Worm (Caenorhabditis elegans) whole organism, L4 larva: Measurements from ENCODE around the gene srxa-11.

Experiments
- R02D3.7 ChIP-seq: fragments of 150-350 bp; sonication (generic microtip); optimal IDR thresholded peaks from 3 replicates; lab custom pipeline; 2014; ENCODE audit warnings: missing biosample characterization, missing genetic modification characterization
- ZK546.5 ChIP-seq, 2 experiments: sonication (generic microtip); optimal IDR thresholded peaks; 2 replicates each; lab custom pipeline; 2017; ENCODE audit warnings: missing biosample characterization in 2 of 2, missing genetic modification characterization in 2 of 2
- ama-1 ChIP-seq: fragments of 150-350 bp; optimal IDR thresholded peaks from 2 replicates; lab custom pipeline; 2014; ENCODE audit warnings: inconsistent platforms, mixed read lengths
- attf-4 ChIP-seq: sonication (generic microtip); optimal IDR thresholded peaks from 3 replicates; lab custom pipeline; 2017; ENCODE audit warnings: missing biosample characterization, missing genetic modification characterization
- ceh-28 ChIP-seq: fragments of 150-350 bp; optimal IDR thresholded peaks from 2 replicates; lab custom pipeline; 2014; ENCODE audit warnings: missing biosample characterization, missing genetic modification reagents, missing genetic modification characterization
- ceh-44 ChIP-seq: fragments of 200-800 bp; sonication (Bioruptor generic); IDR thresholded peaks from 2 replicates; pipeline ENCODE4 v1.3.6; 2022; ENCODE audit warnings: missing genetic modification reagents, missing genetic modification characterization, missing compliant biosample characterization
- dpl-1 ChIP-seq: fragments of 150-350 bp; optimal IDR thresholded peaks from 2 replicates; lab custom pipeline; 2014; ENCODE audit warnings: missing biosample characterization, missing genetic modification reagents, missing genetic modification characterization
- fkh-10 ChIP-seq: fragments of 150-350 bp; optimal IDR thresholded peaks from 2 replicates; lab custom pipeline; 2014; ENCODE audit warnings: missing biosample characterization, missing genetic modification reagents, missing genetic modification characterization
- fos-1 ChIP-seq: fragments of 150-350 bp; optimal IDR thresholded peaks from 2 replicates; lab custom pipeline; 2014; ENCODE audit warnings: missing biosample characterization, missing genetic modification characterization
- lin-13 ChIP-seq: fragments of 150-350 bp; optimal IDR thresholded peaks from 2 replicates; lab custom pipeline; 2014; ENCODE audit warnings: missing biosample characterization, missing genetic modification reagents, missing genetic modification characterization
- mep-1 ChIP-seq: fragments of 150-350 bp; sonication (generic microtip); optimal IDR thresholded peaks from 3 replicates; lab custom pipeline; 2014; ENCODE audit warnings: missing biosample characterization, missing genetic modification characterization
- nhr-11 ChIP-seq: fragments of 150-350 bp; optimal IDR thresholded peaks from 2 replicates; lab custom pipeline; 2014; ENCODE audit warnings: missing biosample characterization, missing genetic modification characterization
- nhr-6 ChIP-seq: fragments of 150-350 bp; optimal IDR thresholded peaks from 2 replicates; lab custom pipeline; 2014; ENCODE audit warnings: missing biosample characterization, missing genetic modification characterization
- pha-4 ChIP-seq, 2 experiments: fragments of 150-350 bp in 1 of 2; fragments of 200-800 bp in 1 of 2; sonication (Bioruptor generic) in 1 of 2; IDR thresholded peaks in 1 of 2; optimal IDR thresholded peaks in 1 of 2; 2 replicates each; pipeline versions ENCODE4 v1.3.6 to Lab custom; 2014 to 2022; ENCODE audit warnings: missing genetic modification characterization in 2 of 2, missing genetic modification reagents in 2 of 2, missing biosample characterization in 1 of 2, missing compliant biosample characterization in 1 of 2

- TF ChIP-seq fos-1, result no peak
- no peak for TF ChIP-seq ama-1 (lab: Kevin White, UChicago)
- no peak for TF ChIP-seq dpl-1 (GFP tag; lab: Kevin White, UChicago)
- no peak for TF ChIP-seq R02D3.7 (tag; lab: Kevin White, UChicago)
- peak; percentile 12 for TF ChIP-seq nhr-6 (tag; lab: Kevin White, UChicago)
- no peak for TF ChIP-seq mep-1
- TF ChIP-seq nhr-11 (tag; lab: Kevin White, UChicago), result no peak
- TF ChIP-seq fkh-10 (GFP tag; lab: Kevin White, UChicago), result no peak
- no peak for TF ChIP-seq ceh-28 (tag; lab: Kevin White, UChicago)
- no peak for TF ChIP-seq pha-4 (GFP tag; IDR thresholded peaks at IDR 0.05; lab: Robert Waterston, UW)
- TF ChIP-seq pha-4 (tag; optimal IDR thresholded peaks at IDR 0.05; lab: Kevin White, UChicago), result no peak
- TF ChIP-seq ceh-44 (GFP tag; lab: Robert Waterston, UW), result no peak
- TF ChIP-seq lin-13, result no peak
- no peak for TF ChIP-seq attf-4 (tag; lab: Kevin White, UChicago)
- TF ChIP-seq ZK546.5 (tag; optimal IDR thresholded peaks at IDR 0.05; lab: Kevin White, UChicago), result no peak
Measured at ce11 chrV:13893583-13893982, 30.4 kb upstream of the srxa-11 start.
